Fruit fly (Drosophila melanogaster) whole organism, embryonic: ENCODE measurements around the gene CG7634.

Source experiments
- Adf1 ChIP-seq: fragments of 200-800 bp; sonication (Bioruptor generic); IDR thresholded peaks from 2 replicates; pipeline ENCODE4 v1.3.6; 2022; ENCODE audit warnings: missing biosample characterization, missing genetic modification characterization
- Atf-2 ChIP-seq: fragments of 200-800 bp; sonication (Bioruptor generic); optimal IDR thresholded peaks from 2 replicates; lab custom pipeline; 2016; ENCODE audit warnings: missing biosample characterization, missing genetic modification characterization
- CG10321 ChIP-seq: fragments of 200-800 bp; sonication (Bioruptor generic); IDR thresholded peaks from 2 replicates; pipeline ENCODE4 v1.3.6; 2022; ENCODE audit warnings: missing biosample characterization, missing genetic modification characterization
- CG11085 ChIP-seq: fragments of 200-800 bp; sonication (Bioruptor generic); IDR thresholded peaks from 2 replicates; pipeline ENCODE4 v1.3.6; 2022; ENCODE audit warnings: missing biosample characterization, missing genetic modification characterization
- CG11456 ChIP-seq: fragments of 200-800 bp; sonication (Bioruptor generic); IDR thresholded peaks from 3 replicates; pipeline ENCODE4 v1.3.6; 2022; ENCODE audit warnings: missing biosample characterization, missing genetic modification characterization
- CG11504 ChIP-seq: fragments of 200-800 bp; sonication (Bioruptor generic); optimal IDR thresholded peaks from 3 replicates; lab custom pipeline; 2019; ENCODE audit warnings: missing biosample characterization, mild to moderate bottlenecking, missing genetic modification characterization, moderate library complexity
- CG12104 ChIP-seq: fragments of 200-800 bp; sonication (Bioruptor generic); optimal IDR thresholded peaks from 3 replicates; lab custom pipeline; 2016; ENCODE audit warnings: missing biosample characterization, missing genetic modification characterization
- CG14014 ChIP-seq: fragments of 200-800 bp; sonication (Bioruptor generic); IDR thresholded peaks from 2 replicates; pipeline ENCODE4 v1.3.6; 2022; ENCODE audit warnings: missing biosample characterization, missing genetic modification characterization
- CG1832 ChIP-seq: fragments of 200-800 bp; sonication (Bioruptor generic); optimal IDR thresholded peaks from 2 replicates; lab custom pipeline; 2017; ENCODE audit warnings: missing biosample characterization, mild to moderate bottlenecking, missing genetic modification characterization, inconsistent platforms
- CG2199 ChIP-seq: fragments of 200-800 bp; sonication (Bioruptor generic); IDR thresholded peaks from 3 replicates; pipeline ENCODE4 v1.3.6; 2022; ENCODE audit warnings: missing biosample characterization, missing genetic modification characterization
- CG2712 ChIP-seq: fragments of 200-800 bp; optimal IDR thresholded peaks from 3 replicates; lab custom pipeline; 2019; ENCODE audit warnings: missing biosample characterization, mild to moderate bottlenecking, missing genetic modification characterization, moderate library complexity
- CG31388 ChIP-seq: fragments of 200-800 bp; sonication (Bioruptor generic); optimal IDR thresholded peaks from 2 replicates; lab custom pipeline; 2016; ENCODE audit warnings: missing biosample characterization, missing genetic modification characterization
- CG3163 ChIP-seq: fragments of 200-800 bp; sonication (Bioruptor generic); optimal IDR thresholded peaks from 3 replicates; lab custom pipeline; 2016; ENCODE audit warnings: missing biosample characterization, missing genetic modification characterization
- CG3838 ChIP-seq: fragments of 200-800 bp; sonication (Bioruptor generic); optimal IDR thresholded peaks from 3 replicates; lab custom pipeline; 2016; ENCODE audit warnings: missing biosample characterization, missing genetic modification characterization
- CG42726 ChIP-seq: fragments of 200-800 bp; sonication (Bioruptor generic); IDR thresholded peaks from 2 replicates; pipeline ENCODE4 v1.3.6; 2022; ENCODE audit warnings: missing biosample characterization, missing genetic modification characterization; ENCODE audit not compliant: partially characterized antibody
- CG4404 ChIP-seq: fragments of 200-800 bp; sonication (Bioruptor generic); IDR thresholded peaks from 2 replicates; pipeline ENCODE4 v1.3.6; 2022; ENCODE audit warnings: missing biosample characterization, missing genetic modification characterization
- CG4707 ChIP-seq: fragments of 200-800 bp; sonication (Bioruptor generic); optimal IDR thresholded peaks from 2 replicates; lab custom pipeline; 2018; ENCODE audit warnings: missing biosample characterization, mild to moderate bottlenecking, missing genetic modification characterization, moderate library complexity
- CG5180 ChIP-seq: fragments of 200-800 bp; sonication (Bioruptor generic); optimal IDR thresholded peaks from 3 replicates; lab custom pipeline; 2017; ENCODE audit warnings: missing biosample characterization, missing genetic modification characterization, mild to moderate bottlenecking, moderate library complexity, missing genetic modification reagents
- CG6175 ChIP-seq: fragments of 200-800 bp; sonication (Bioruptor generic); IDR thresholded peaks from 3 replicates; pipeline ENCODE4 v1.3.6; 2022; ENCODE audit warnings: missing biosample characterization, missing genetic modification characterization
- CG6654 ChIP-seq: fragments of 200-800 bp; sonication (Bioruptor generic); optimal IDR thresholded peaks from 2 replicates; lab custom pipeline; 2017; ENCODE audit warnings: missing biosample characterization, mild to moderate bottlenecking, missing genetic modification characterization
- CG7271 ChIP-seq: fragments of 200-800 bp; sonication (Bioruptor generic); optimal IDR thresholded peaks from 2 replicates; lab custom pipeline; 2018; ENCODE audit warnings: missing biosample characterization, mild to moderate bottlenecking, missing genetic modification characterization, moderate library complexity
- CG7372 ChIP-seq: fragments of 200-800 bp; sonication (Bioruptor generic); IDR thresholded peaks from 2 replicates; pipeline ENCODE4 v1.3.6; 2022; ENCODE audit warnings: missing biosample characterization, missing genetic modification characterization
- CG7963 ChIP-seq: fragments of 200-800 bp; sonication (Bioruptor generic); IDR thresholded peaks from 3 replicates; pipeline ENCODE4 v1.3.6; 2022; ENCODE audit warnings: missing biosample characterization, missing genetic modification characterization; ENCODE audit not compliant: partially characterized antibody
- CG8388 ChIP-seq: fragments of 200-800 bp; sonication (Bioruptor generic); optimal IDR thresholded peaks from 2 replicates; lab custom pipeline; 2019; ENCODE audit warnings: missing biosample characterization, mild to moderate bottlenecking, missing genetic modification characterization, moderate library complexity
- CG9797 ChIP-seq: fragments of 200-800 bp; sonication (Bioruptor generic); optimal IDR thresholded peaks from 3 replicates; lab custom pipeline; 2018; ENCODE audit warnings: missing biosample characterization, mild to moderate bottlenecking, missing genetic modification characterization
- Camta ChIP-seq: fragments of 200-800 bp; sonication (Bioruptor generic); optimal IDR thresholded peaks from 2 replicates; lab custom pipeline; 2016; ENCODE audit warnings: missing biosample characterization, missing genetic modification characterization
- Dfd ChIP-seq, 2 experiments: fragments of >200 bp; optimal IDR thresholded peaks; 2 replicates each; lab custom pipeline; 2017; ENCODE audit warnings: missing biosample characterization in 2 of 2, missing genetic modification characterization in 2 of 2
- GATAe ChIP-seq: fragments of 200-800 bp; sonication (Bioruptor generic); conservative IDR thresholded peaks from 2 replicates; pipeline ENCODE4 v1.3.6; 2022; ENCODE audit warnings: missing biosample characterization, missing genetic modification characterization
- HHEX ChIP-seq: fragments of 200-800 bp; sonication (Bioruptor generic); optimal IDR thresholded peaks from 3 replicates; lab custom pipeline; 2017; ENCODE audit warnings: missing biosample characterization, mild to moderate bottlenecking, missing genetic modification characterization, missing genetic modification reagents
- Lpt ChIP-seq: fragments of >200 bp; optimal IDR thresholded peaks from 2 replicates; lab custom pipeline; 2018; ENCODE audit warnings: missing biosample characterization, missing genetic modification characterization
- MTF-1 ChIP-seq: fragments of 200-800 bp; sonication (Bioruptor generic); optimal IDR thresholded peaks from 2 replicates; lab custom pipeline; 2018; ENCODE audit warnings: missing biosample characterization, mild to moderate bottlenecking, missing genetic modification characterization, borderline replicate concordance
- Myb ChIP-seq: fragments of 200-800 bp; sonication (Bioruptor generic); optimal IDR thresholded peaks from 2 replicates; lab custom pipeline; 2016; ENCODE audit warnings: missing biosample characterization, missing genetic modification characterization
- Nf-YB ChIP-seq: fragments of 200-800 bp; sonication (Bioruptor generic); optimal IDR thresholded peaks from 3 replicates; lab custom pipeline; 2019; ENCODE audit warnings: missing biosample characterization, mild to moderate bottlenecking, missing genetic modification characterization, moderate library complexity
- Nf-YC ChIP-seq: fragments of 200-800 bp; optimal IDR thresholded peaks from 3 replicates; lab custom pipeline; 2019; ENCODE audit warnings: missing biosample characterization, mild to moderate bottlenecking, missing genetic modification characterization, moderate library complexity
- Pdp1 ChIP-seq, 2 experiments: fragments of 200-800 bp; sonication (Bioruptor generic); optimal IDR thresholded peaks; 3 replicates each; lab custom pipeline; 2016; ENCODE audit warnings: missing biosample characterization in 2 of 2, missing genetic modification characterization in 2 of 2, mild to moderate bottlenecking in 1 of 2, moderate library complexity in 1 of 2
- Rx ChIP-seq: fragments of 200-800 bp; sonication (Bioruptor generic); IDR thresholded peaks from 2 replicates; pipeline ENCODE4 v1.3.6; 2022; ENCODE audit warnings: missing biosample characterization, missing genetic modification characterization
- Vsx1 ChIP-seq: fragments of 200-800 bp; sonication (Bioruptor generic); optimal IDR thresholded peaks from 2 replicates; lab custom pipeline; 2017; ENCODE audit warnings: missing biosample characterization, mild to moderate bottlenecking, missing genetic modification characterization, missing genetic modification reagents
- ara ChIP-seq: fragments of 200-800 bp; sonication (Bioruptor generic); IDR thresholded peaks from 2 replicates; pipeline ENCODE4 v1.3.6; 2022; ENCODE audit warnings: missing biosample characterization, missing genetic modification characterization
- ase ChIP-seq: fragments of 200-800 bp; sonication (Bioruptor generic); IDR thresholded peaks from 3 replicates; pipeline ENCODE4 v1.3.6; 2022; ENCODE audit warnings: missing biosample characterization, missing genetic modification characterization
- cad ChIP-seq: fragments of >200 bp; optimal IDR thresholded peaks from 2 replicates; lab custom pipeline; 2017; ENCODE audit warnings: missing biosample characterization, missing genetic modification characterization
- ci ChIP-seq: fragments of 200-800 bp; sonication (Bioruptor generic); IDR thresholded peaks from 3 replicates; pipeline ENCODE4 v1.3.6; 2022; ENCODE audit warnings: missing biosample characterization, missing genetic modification characterization
- gcm2 ChIP-seq: fragments of 200-800 bp; sonication (Bioruptor generic); optimal IDR thresholded peaks from 2 replicates; lab custom pipeline; 2016; ENCODE audit warnings: missing biosample characterization, missing genetic modification characterization
- ken ChIP-seq: fragments of 200-800 bp; sonication (Bioruptor generic); IDR thresholded peaks from 3 replicates; pipeline ENCODE4 v1.3.6; 2022; ENCODE audit warnings: missing biosample characterization, missing genetic modification characterization
- nau ChIP-seq: fragments of 200-800 bp; sonication (Bioruptor generic); optimal IDR thresholded peaks from 3 replicates; lab custom pipeline; 2017; ENCODE audit warnings: missing biosample characterization, mild to moderate bottlenecking, missing genetic modification characterization, missing genetic modification reagents
- nom ChIP-seq: fragments of 200-800 bp; sonication (Bioruptor generic); optimal IDR thresholded peaks from 2 replicates; lab custom pipeline; 2017; ENCODE audit warnings: missing biosample characterization, missing genetic modification characterization, mild to moderate bottlenecking, moderate library complexity, missing genetic modification reagents
- ro ChIP-seq: fragments of 200-800 bp; sonication (Bioruptor generic); IDR thresholded peaks from 2 replicates; pipeline ENCODE4 v1.3.6; 2022; ENCODE audit warnings: missing biosample characterization, missing genetic modification characterization
- sim ChIP-seq: fragments of 200-800 bp; sonication (Bioruptor generic); IDR thresholded peaks from 2 replicates; pipeline ENCODE4 v1.3.6; 2022; ENCODE audit warnings: missing biosample characterization, missing genetic modification characterization
- sisA ChIP-seq: fragments of 200-800 bp; sonication (Bioruptor generic); IDR thresholded peaks from 2 replicates; pipeline ENCODE4 v1.3.6; 2022; ENCODE audit warnings: missing biosample characterization, missing genetic modification characterization
- sob ChIP-seq: fragments of 200-800 bp; sonication (Bioruptor generic); IDR thresholded peaks from 2 replicates; pipeline ENCODE4 v1.3.6; 2022; ENCODE audit warnings: missing biosample characterization, missing genetic modification characterization
- tna ChIP-seq: fragments of 200-800 bp; sonication (Bioruptor generic); IDR thresholded peaks from 2 replicates; pipeline ENCODE4 v1.3.6; 2022; ENCODE audit warnings: missing biosample characterization, missing genetic modification characterization; ENCODE audit not compliant: partially characterized antibody
- zen2 ChIP-seq: fragments of 200-800 bp; sonication (Bioruptor generic); IDR thresholded peaks from 3 replicates; pipeline ENCODE4 v1.3.6; 2022; ENCODE audit warnings: missing biosample characterization, missing genetic modification characterization; ENCODE audit not compliant: partially characterized antibody
- zfh1 ChIP-seq: fragments of 200-800 bp; sonication (Bioruptor generic); IDR thresholded peaks from 3 replicates; pipeline ENCODE4 v1.3.6; 2022; ENCODE audit warnings: missing biosample characterization, missing genetic modification characterization

Gene CG7634

dm6 chr3L:21598337-21598736 is 33.1 kb downstream of the CG7634 start (continued):
- TF ChIP-seq Pdp1 (GFP tag; optimal IDR thresholded peaks at IDR 0.05; lab: Kevin White, UChicago) (no peak), CG3838 (no peak), CG9797 (GFP tag; lab: Kevin White, UChicago) (no peak), Atf-2 (GFP tag; lab: Kevin White, UChicago) (no peak), CG4707 (peak; percentile 15), CG8388 (GFP tag; lab: Kevin White, UChicago) (no peak), CG6654 (no peak), Myb (no peak), HHEX (GFP tag; lab: Kevin White, UChicago) (no peak), CG11504 (tag; lab: Kevin White, UChicago) (no peak), sim (no peak), CG2712 (tag; lab: Kevin White, UChicago) (no peak), GATAe (GFP tag; lab: Robert Waterston, UW) (no peak), CG42726 (GFP tag; lab: Robert Waterston, UW) (no peak), ara (no peak), CG5180 (no peak), ci (GFP tag; lab: Robert Waterston, UW) (no peak), tna (no peak), Rx (no peak), cad (no peak), CG7271 (tag; lab: Kevin White, UChicago) (no peak), CG7963 (GFP tag; lab: Robert Waterston, UW) (no peak), ase (no peak), CG14014 (GFP tag; lab: Robert Waterston, UW) (no peak), CG11085 (no peak), Lpt (GFP tag; lab: Kevin White, UChicago) (no peak), CG10321 (GFP tag; lab: Robert Waterston, UW) (0 out of 2 replicates have a peak, but pooled peaks have one; percentile 21), CG4404 (GFP tag; lab: Robert Waterston, UW) (no peak), CG31388 (GFP tag; lab: Kevin White, UChicago) (no peak), Nf-YB (GFP tag; lab: Kevin White, UChicago) (peak; percentile 96), nom (GFP tag; lab: Kevin White, UChicago) (peak; percentile 4), Dfd (GFP tag; optimal IDR thresholded peaks at IDR 0.05; lab: Kevin White, UChicago) (peak in 1 of 2 experiments; percentile 25), CG1832 (GFP tag; lab: Kevin White, UChicago) (no peak), Camta (GFP tag; lab: Kevin White, UChicago) (no peak), zen2 (GFP tag; lab: Robert Waterston, UW) (peak; percentile 38; the same call in 2 of the 3 replicates), gcm2 (no peak), sob (GFP tag; lab: Robert Waterston, UW) (no peak), Nf-YC (tag; lab: Kevin White, UChicago) (peak; percentile 97), nau (GFP tag; lab: Kevin White, UChicago) (no peak), sisA (GFP tag; lab: Robert Waterston, UW) (no peak), CG11456 (GFP tag; lab: Robert Waterston, UW) (no peak), CG12104 (no peak), ken (GFP tag; lab: Robert Waterston, UW) (no peak), CG6175 (GFP tag; lab: Robert Waterston, UW) (no peak), MTF-1 (GFP tag; lab: Kevin White, UChicago) (no peak), zfh1 (GFP tag; lab: Robert Waterston, UW) (no peak), ro (GFP tag; lab: Robert Waterston, UW) (no peak), CG3163 (peak; percentile 98), Adf1 (GFP tag; lab: Robert Waterston, UW) (peak; percentile 86), CG2199 (GFP tag; lab: Robert Waterston, UW) (0 out of 3 replicates have a peak, but pooled peaks have one; percentile 28), Vsx1 (GFP tag; lab: Kevin White, UChicago) (no peak), CG7372 (GFP tag; lab: Robert Waterston, UW) (no peak)
